Worm (Caenorhabditis elegans) whole organism, midembryonic: ENCODE results near the gene rgs-6.

Experiments used
- cog-1 ChIP-seq: sonication (generic microtip); optimal IDR thresholded peaks from 2 replicates; lab custom pipeline; 2016; ENCODE audit warnings: missing genetic modification characterization, missing compliant biosample characterization
- med-1 ChIP-seq: sonication (generic microtip); optimal IDR thresholded peaks from 2 replicates; lab custom pipeline; 2017; ENCODE audit warnings: missing genetic modification characterization, mild to moderate bottlenecking, missing compliant biosample characterization, antibody characterized with exemption, missing genetic modification reagents; ENCODE audit not compliant: insufficient read depth

DNA sequence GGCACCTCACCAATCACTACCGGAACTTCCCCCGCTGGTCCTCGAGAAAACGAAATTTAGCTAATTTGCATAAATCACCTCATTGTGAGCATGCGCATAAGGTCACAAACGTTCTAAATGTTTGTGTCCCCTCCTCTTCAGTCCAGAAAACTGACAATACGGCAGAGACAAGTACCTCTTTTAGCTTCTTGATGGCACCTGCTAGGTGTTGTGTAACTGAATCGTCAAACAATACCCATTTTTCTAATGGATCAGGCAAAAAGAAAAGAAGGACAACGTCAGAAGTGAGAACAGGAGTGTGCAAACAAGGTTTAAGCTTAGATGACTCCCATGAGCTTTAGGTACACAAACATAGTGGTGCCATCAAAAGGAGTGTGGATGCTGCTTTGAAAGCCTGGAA lies 34.0 kb downstream of the rgs-6 start:
- TF ChIP-seq cog-1 (no peak), med-1 (no peak)
